Fruit fly (Drosophila melanogaster) S2 (cell line): ENCODE data around the gene mRpL4.

Source experiments
- CG8478 ChIP-seq: fragments of >200 bp; optimal IDR thresholded peaks from 2 replicates; lab custom pipeline; 2018
- CTCF ChIP-seq, 2 experiments: fragments of >200 bp; optimal IDR thresholded peaks; 2 replicates each; lab custom pipeline; 2018

dm6 chr2L:16288393-16288731, 40.6 kb downstream of the mRpL4 start:
- TF ChIP-seq CG8478 (lab: Kevin White, UChicago): no peak
- TF ChIP-seq CTCF (optimal IDR thresholded peaks at IDR 0.05; lab: Kevin White, UChicago): no peak
